Worm (Caenorhabditis elegans) whole organism, early embryonic: ENCODE measurements around the gene cest-35.2.

Experiments used
- B0310.2 ChIP-seq: sonication (generic microtip); optimal IDR thresholded peaks from 2 replicates; lab custom pipeline; 2016; ENCODE audit warnings: mild to moderate bottlenecking, missing genetic modification characterization, missing compliant biosample characterization
- F13C5.2 ChIP-seq: sonication (generic microtip); optimal IDR thresholded peaks from 2 replicates; lab custom pipeline; 2017; ENCODE audit warnings: mild to moderate bottlenecking, missing genetic modification characterization, inconsistent platforms, missing compliant biosample characterization
- aly-1 ChIP-seq: sonication (generic microtip); optimal IDR thresholded peaks from 2 replicates; lab custom pipeline; 2016; ENCODE audit warnings: missing genetic modification characterization, missing compliant biosample characterization
- ama-1 ChIP-seq: fragments of 150-350 bp; optimal IDR thresholded peaks from 2 replicates; lab custom pipeline; 2014
- ceh-13 ChIP-seq: fragments of 200-800 bp; sonication (Bioruptor generic); optimal IDR thresholded peaks from 2 replicates; lab custom pipeline; 2018; ENCODE audit warnings: mild to moderate bottlenecking, missing genetic modification characterization, missing compliant biosample characterization
- ceh-36 ChIP-seq: sonication (generic microtip); optimal IDR thresholded peaks from 2 replicates; lab custom pipeline; 2016; ENCODE audit warnings: missing genetic modification characterization, inconsistent platforms, missing compliant biosample characterization
- ets-7 ChIP-seq: sonication (generic microtip); optimal IDR thresholded peaks from 2 replicates; lab custom pipeline; 2016; ENCODE audit warnings: missing genotype, missing genetic modification characterization, missing compliant biosample characterization
- flt-1 ChIP-seq: fragments of 200-800 bp; sonication (Bioruptor generic); IDR thresholded peaks from 2 replicates; pipeline ENCODE4 v1.3.6; 2022; ENCODE audit warnings: missing genetic modification characterization, missing compliant biosample characterization
- hmbx-1 ChIP-seq: sonication (generic microtip); optimal IDR thresholded peaks from 2 replicates; lab custom pipeline; 2016; ENCODE audit warnings: mild to moderate bottlenecking, missing genetic modification characterization, missing compliant biosample characterization
- hmg-4 ChIP-seq: fragments of 200-800 bp; sonication (Bioruptor generic); optimal IDR thresholded peaks from 2 replicates; lab custom pipeline; 2018; ENCODE audit warnings: mild to moderate bottlenecking, missing genetic modification characterization, missing compliant biosample characterization
- hnd-1 ChIP-seq: sonication (generic microtip); optimal IDR thresholded peaks from 2 replicates; lab custom pipeline; 2016; ENCODE audit warnings: missing genetic modification characterization, missing compliant biosample characterization
- pes-1 ChIP-seq: fragments of 200-800 bp; sonication (Bioruptor generic); IDR thresholded peaks from 2 replicates; pipeline ENCODE4 v1.3.6; 2022; ENCODE audit warnings: missing genetic modification reagents, missing genetic modification characterization, missing compliant biosample characterization
- scrt-1 ChIP-seq: fragments of 200-800 bp; sonication (Bioruptor generic); IDR thresholded peaks from 2 replicates; pipeline ENCODE4 v1.3.6; 2022; ENCODE audit warnings: missing genetic modification characterization, missing compliant biosample characterization
- sea-1 ChIP-seq: fragments of 200-800 bp; sonication (Bioruptor generic); conservative IDR thresholded peaks from 2 replicates; pipeline ENCODE4 v1.3.6; 2022; ENCODE audit warnings: missing genetic modification characterization, missing compliant biosample characterization
- tbx-11 ChIP-seq: fragments of 200-800 bp; sonication (Bioruptor generic); IDR thresholded peaks from 2 replicates; pipeline ENCODE4 v1.3.6; 2022; ENCODE audit warnings: missing genetic modification characterization, missing compliant biosample characterization
- tbx-37 ChIP-seq: fragments of 200-800 bp; sonication (Bioruptor generic); conservative IDR thresholded peaks from 2 replicates; pipeline ENCODE4 v1.3.6; 2022; ENCODE audit warnings: missing genetic modification reagents, missing genetic modification characterization, missing compliant biosample characterization
- tra-4 ChIP-seq: sonication (generic microtip); optimal IDR thresholded peaks from 2 replicates; lab custom pipeline; 2017; ENCODE audit warnings: missing genetic modification characterization, missing compliant biosample characterization

cest-35.2 gene

ce11 chrV:5237116-5237515, at the start of gene cest-35.2:
Gene cest-35.2, minus strand, starts transcription at chrV:5237216.
- TF ChIP-seq hmg-4 (GFP tag; lab: Kevin White, UChicago) (no peak), scrt-1 (GFP tag; lab: Robert Waterston, UW) (no peak), ama-1 (lab: Kevin White, UChicago) (no peak), hnd-1 (tag; lab: Kevin White, UChicago) (no peak), sea-1 (GFP tag; lab: Robert Waterston, UW) (no peak), tra-4 (tag; lab: Kevin White, UChicago) (no peak), hmbx-1 (no peak), aly-1 (tag; lab: Kevin White, UChicago) (no peak), tbx-37 (GFP tag; lab: Robert Waterston, UW) (no peak), tbx-11 (no peak), B0310.2 (tag; lab: Kevin White, UChicago) (no peak), ets-7 (tag; lab: Kevin White, UChicago) (no peak), ceh-36 (tag; lab: Kevin White, UChicago) (no peak), pes-1 (GFP tag; lab: Robert Waterston, UW) (no peak), ceh-13 (GFP tag; lab: Kevin White, UChicago) (no peak), flt-1 (GFP tag; lab: Robert Waterston, UW) (no peak), F13C5.2 (tag; lab: Kevin White, UChicago) (no peak)

- peak; percentile 53 for TF ChIP-seq tra-4 (tag; lab: Kevin White, UChicago)
- TF ChIP-seq ceh-36 (tag; lab: Kevin White, UChicago), result peak; percentile 12
- TF ChIP-seq hmg-4 (GFP tag; lab: Kevin White, UChicago), result peak; percentile 74
- TF ChIP-seq ceh-13 (GFP tag; lab: Kevin White, UChicago), result peak; percentile 25
- TF ChIP-seq ets-7 (tag; lab: Kevin White, UChicago), result peak; percentile 34
Observed at ce11 chrV:5284270-5284980, 47.4 kb upstream of the cest-35.2 start.

DNA sequence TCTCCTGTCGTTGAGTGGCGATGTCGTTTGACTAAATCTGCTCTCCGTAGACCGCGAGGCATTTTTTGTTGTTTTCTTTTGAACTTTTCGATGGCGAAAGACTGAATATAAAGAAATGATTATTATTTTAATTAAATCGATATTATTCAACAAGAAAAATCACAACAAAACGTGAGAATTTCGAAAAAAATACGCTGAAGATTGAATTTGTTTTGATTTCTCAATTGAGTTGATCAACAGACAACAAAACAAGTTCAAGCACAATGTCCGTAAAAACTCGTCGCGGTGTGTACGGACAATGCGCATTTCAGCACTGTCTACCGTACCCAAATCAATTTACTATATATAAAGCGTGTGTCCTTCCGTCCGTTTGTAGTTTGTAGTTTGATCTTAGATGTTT, 41.0 kb upstream of the cest-35.2 start, which contains the start of gene B0238.9:
TSS of gene B0238.9 (minus strand) at position 101 of the 400 bp plus-strand sequence.
- TF ChIP-seq hmg-4 (GFP tag; lab: Kevin White, UChicago), result no peak
- TF ChIP-seq sea-1 (GFP tag; lab: Robert Waterston, UW), result no peak
- TF ChIP-seq pes-1 (GFP tag; lab: Robert Waterston, UW), result no peak
- TF ChIP-seq ceh-36 (tag; lab: Kevin White, UChicago), result no peak
- no peak for TF ChIP-seq F13C5.2 (tag; lab: Kevin White, UChicago)
- TF ChIP-seq aly-1 (tag; lab: Kevin White, UChicago), result no peak
- no peak for TF ChIP-seq scrt-1 (GFP tag; lab: Robert Waterston, UW)
- TF ChIP-seq tra-4 (tag; lab: Kevin White, UChicago), result no peak
- no peak for TF ChIP-seq flt-1 (GFP tag; lab: Robert Waterston, UW)
- TF ChIP-seq hnd-1 (tag; lab: Kevin White, UChicago), result no peak
- no peak for TF ChIP-seq tbx-37 (GFP tag; lab: Robert Waterston, UW)
- no peak for TF ChIP-seq ama-1 (lab: Kevin White, UChicago)
- TF ChIP-seq ceh-13 (GFP tag; lab: Kevin White, UChicago), result no peak
- TF ChIP-seq hmbx-1, result no peak
- TF ChIP-seq ets-7 (tag; lab: Kevin White, UChicago), result no peak
- no peak for TF ChIP-seq B0310.2 (tag; lab: Kevin White, UChicago)
- TF ChIP-seq tbx-11, result no peak

- TF ChIP-seq hmbx-1, result no peak
- TF ChIP-seq pes-1 (GFP tag; lab: Robert Waterston, UW), result 0 out of 2 replicates have a peak, but pooled peaks have one; percentile 14
Observed at ce11 chrV:5275426-5276007, 38.5 kb upstream of the cest-35.2 start.

ce11 chrV:5274974-5275373, 38.0 kb upstream of the cest-35.2 start:
- TF ChIP-seq ama-1 (lab: Kevin White, UChicago), result no peak
- 0 out of 2 replicates have a peak, but pooled peaks have one; percentile 55 for TF ChIP-seq tbx-11
- TF ChIP-seq hmg-4 (GFP tag; lab: Kevin White, UChicago), result no peak
- no peak for TF ChIP-seq ets-7 (tag; lab: Kevin White, UChicago)
- peak; percentile 60; the same call in 1 of the 2 replicates for TF ChIP-seq pes-1 (GFP tag; lab: Robert Waterston, UW)
- peak; percentile 27 for TF ChIP-seq F13C5.2 (tag; lab: Kevin White, UChicago)
- TF ChIP-seq ceh-13 (GFP tag; lab: Kevin White, UChicago), result no peak

DNA sequence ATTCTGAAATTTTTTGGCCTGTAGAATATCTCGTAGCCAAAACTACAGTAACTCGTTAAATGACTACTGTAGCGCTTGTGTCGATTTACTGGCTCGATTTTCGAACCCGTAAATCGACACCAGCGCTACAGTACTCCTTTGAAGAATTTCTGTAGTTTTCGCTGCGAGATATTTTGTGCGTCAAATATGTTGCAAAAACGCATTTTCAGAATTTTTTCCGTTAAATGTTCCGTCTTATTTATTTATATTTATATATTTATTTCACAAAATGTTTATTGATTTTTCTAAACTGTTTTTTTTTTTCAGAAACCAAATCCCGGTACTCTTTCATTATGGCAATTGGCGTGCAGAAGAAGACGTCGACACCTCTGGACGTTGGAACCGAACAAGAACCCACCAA, 36.8 kb upstream of the cest-35.2 start, which contains the start of gene natc-2:
TSS of gene natc-2 (plus strand) at position 301 of the 400 bp plus-strand sequence.
- TF ChIP-seq B0310.2 (tag; lab: Kevin White, UChicago) (no peak), tbx-37 (GFP tag; lab: Robert Waterston, UW) (no peak), flt-1 (GFP tag; lab: Robert Waterston, UW) (no peak), pes-1 (GFP tag; lab: Robert Waterston, UW) (no peak)

DNA sequence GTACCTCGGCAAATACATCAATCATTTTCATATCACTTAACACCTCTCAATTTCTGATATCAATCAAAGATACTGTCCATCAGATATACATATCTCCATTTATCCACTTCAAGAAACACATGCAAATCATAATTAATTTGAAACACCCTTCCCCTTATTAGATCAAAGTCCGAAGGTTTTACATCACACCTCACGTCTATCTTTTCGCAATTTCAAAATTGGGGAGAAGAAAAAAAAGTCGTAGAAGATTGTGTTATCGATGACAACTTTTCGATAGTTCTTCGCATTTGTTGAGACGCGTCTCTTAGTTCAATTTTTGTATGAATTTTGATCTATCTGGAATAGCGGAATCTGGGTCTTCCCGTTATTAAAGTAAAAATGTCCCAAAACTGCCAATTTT, 36.2 kb upstream of the cest-35.2 start:
- no peak for TF ChIP-seq ceh-36 (tag; lab: Kevin White, UChicago)
- TF ChIP-seq hmg-4 (GFP tag; lab: Kevin White, UChicago), result no peak
- no peak for TF ChIP-seq tbx-11
- no peak for TF ChIP-seq hnd-1 (tag; lab: Kevin White, UChicago)
- no peak for TF ChIP-seq B0310.2 (tag; lab: Kevin White, UChicago)
- no peak for TF ChIP-seq ceh-13 (GFP tag; lab: Kevin White, UChicago)
- TF ChIP-seq tra-4 (tag; lab: Kevin White, UChicago), result no peak
- TF ChIP-seq flt-1 (GFP tag; lab: Robert Waterston, UW), result no peak
- no peak for TF ChIP-seq aly-1 (tag; lab: Kevin White, UChicago)
- TF ChIP-seq ets-7 (tag; lab: Kevin White, UChicago), result no peak
- no peak for TF ChIP-seq pes-1 (GFP tag; lab: Robert Waterston, UW)
- no peak for TF ChIP-seq F13C5.2 (tag; lab: Kevin White, UChicago)
